Fruit fly (Drosophila melanogaster) S2 (cell line): Measurements from ENCODE around the gene sp3.

Source experiments
- CG8478 ChIP-seq: fragments of >200 bp; optimal IDR thresholded peaks from 2 replicates; lab custom pipeline; 2018
- CTCF ChIP-seq, 2 experiments: fragments of >200 bp; optimal IDR thresholded peaks; 2 replicates each; lab custom pipeline; 2018

Gene sp3

DNA sequence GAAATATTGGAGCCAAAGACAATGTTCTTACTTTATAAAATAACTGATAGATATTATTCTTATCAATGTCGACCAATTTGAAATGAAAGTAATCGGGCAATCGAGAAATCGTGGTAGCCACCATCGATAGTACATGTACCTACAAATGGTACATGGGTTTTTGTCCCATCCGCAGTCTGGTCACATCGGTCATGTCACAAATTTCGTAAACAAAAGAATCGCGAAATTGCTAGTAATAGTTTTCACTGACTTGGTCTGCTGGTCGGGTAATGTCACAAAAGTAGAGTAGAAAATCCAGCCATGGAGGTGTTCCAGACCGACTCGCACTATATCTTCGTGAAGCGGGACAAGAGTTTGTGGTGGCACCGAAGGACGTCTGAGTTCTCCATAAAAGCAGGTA lies at the start of gene sp3:
sp3 (plus strand) TSS at position 173 of the 400 bp plus-strand sequence.
- TF ChIP-seq CG8478 (lab: Kevin White, UChicago) (no peak), CTCF (optimal IDR thresholded peaks at IDR 0.05; lab: Kevin White, UChicago) (peak; percentile 14 to 19)

DNA sequence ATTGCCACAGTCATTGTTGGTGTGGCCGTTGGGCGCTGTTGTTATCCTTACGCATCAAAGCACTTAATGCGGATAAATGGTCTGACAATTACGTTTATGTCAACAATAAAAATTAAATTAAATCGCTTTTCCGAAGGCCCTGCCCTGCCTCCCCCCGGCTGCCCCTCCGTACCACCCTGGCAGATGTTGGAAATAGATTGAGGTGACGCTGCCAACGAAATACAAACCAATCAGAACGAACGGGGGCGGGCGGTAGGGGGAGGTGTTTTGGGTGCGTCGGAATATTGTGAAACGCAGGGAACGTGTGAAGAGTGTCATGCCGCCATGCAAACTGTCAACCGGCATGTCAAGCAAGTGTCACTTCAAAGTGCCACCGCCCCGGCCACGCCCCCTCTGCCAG lies 49.5 kb upstream of the sp3 start:
- TF ChIP-seq CTCF (optimal IDR thresholded peaks at IDR 0.05; lab: Kevin White, UChicago) = no peak

DNA sequence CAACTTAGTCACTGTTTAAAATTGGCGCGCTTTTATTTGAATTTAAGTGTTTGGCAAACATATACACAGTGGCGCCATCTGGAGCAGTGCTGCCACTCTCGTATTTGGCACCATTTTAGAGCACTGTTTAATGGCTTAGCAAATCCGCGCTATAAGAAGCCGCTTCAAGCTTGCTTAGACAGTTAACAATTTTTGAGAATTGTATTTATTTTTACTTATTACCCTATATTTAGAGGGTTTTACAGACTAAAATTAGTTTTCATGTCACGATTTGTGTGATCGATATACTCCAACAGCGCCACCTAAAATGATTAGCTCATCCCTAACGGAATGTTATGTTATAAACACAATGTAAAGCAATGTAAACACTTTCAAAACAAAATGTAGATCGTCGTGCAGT lies 38.8 kb upstream of the sp3 start, which contains the start of gene Fancm:
Fancm (plus strand) TSS at position 366 of the 400 bp plus-strand sequence.
- TF ChIP-seq CG8478 (lab: Kevin White, UChicago) (no peak), CTCF (optimal IDR thresholded peaks at IDR 0.05; lab: Kevin White, UChicago) (peak; percentile 91 to 93)

DNA sequence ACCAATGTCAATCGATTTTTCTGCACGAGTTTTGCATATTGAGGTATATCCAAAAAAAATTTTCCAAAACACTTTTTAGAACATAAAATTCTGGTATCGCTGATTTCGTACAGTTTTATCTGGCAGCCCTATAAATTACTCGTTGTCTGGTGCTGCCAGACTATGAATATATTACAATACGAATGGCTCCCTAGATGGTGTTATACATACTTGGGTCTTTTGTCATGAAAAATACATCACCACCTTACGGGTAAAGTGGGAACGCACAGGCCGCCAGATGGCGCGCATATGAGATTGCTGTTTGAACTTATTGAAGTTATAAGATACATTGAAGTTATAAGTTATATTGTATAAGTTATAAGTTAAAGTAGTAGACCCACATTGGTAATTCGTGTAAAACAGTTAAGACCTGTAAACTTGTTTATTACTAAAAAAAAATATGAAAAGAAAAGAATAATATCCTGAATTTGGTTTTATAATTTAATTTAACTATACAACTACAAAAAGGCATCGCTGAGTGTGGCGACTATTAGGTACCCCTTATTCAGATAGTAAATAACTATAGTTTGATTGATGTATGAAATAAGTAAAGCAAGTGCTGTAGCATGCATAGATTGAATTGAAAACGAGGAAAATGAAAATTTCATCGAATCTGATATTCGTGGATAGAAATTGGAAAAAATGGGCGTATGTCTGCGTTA lies 32.9 kb upstream of the sp3 start:
- TF ChIP-seq CG8478 (lab: Kevin White, UChicago) (no peak), CTCF (optimal IDR thresholded peaks at IDR 0.05; lab: Kevin White, UChicago) (peak; percentile 96 to 99)

DNA sequence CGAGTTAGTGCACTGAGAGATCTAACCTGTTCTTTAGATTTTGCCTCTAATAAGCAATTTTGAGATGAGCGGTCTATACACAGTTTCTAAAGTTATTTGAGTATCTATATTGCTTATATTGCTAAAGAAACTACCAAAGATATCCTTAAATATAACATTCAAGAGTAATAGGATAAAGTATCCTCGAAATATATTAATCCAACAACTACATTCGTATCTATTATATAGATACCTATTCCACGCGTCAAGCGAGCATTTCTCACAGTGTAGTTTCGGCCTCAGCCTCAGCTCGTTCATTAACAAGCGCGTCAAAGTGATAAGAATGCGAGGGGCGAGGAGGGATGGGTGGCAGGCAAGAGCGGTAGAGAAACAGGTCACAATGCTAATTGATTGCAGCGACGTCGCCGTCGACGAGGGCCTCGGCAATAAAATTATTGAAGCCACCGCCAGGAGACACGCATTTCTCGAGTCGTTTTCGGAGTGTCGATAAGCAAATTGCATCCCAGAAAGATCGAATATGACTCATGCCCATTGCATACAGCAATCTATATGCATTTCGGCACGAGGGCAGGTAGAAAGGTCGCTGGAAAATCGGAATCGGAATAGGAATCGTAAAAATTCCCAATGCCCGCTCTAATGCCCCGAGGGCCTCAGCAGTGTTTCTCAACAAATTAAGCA lies 27.0 kb upstream of the sp3 start:
- TF ChIP-seq CTCF (optimal IDR thresholded peaks at IDR 0.05; lab: Kevin White, UChicago) = no peak
- TF ChIP-seq CG8478 (lab: Kevin White, UChicago) = no peak

DNA sequence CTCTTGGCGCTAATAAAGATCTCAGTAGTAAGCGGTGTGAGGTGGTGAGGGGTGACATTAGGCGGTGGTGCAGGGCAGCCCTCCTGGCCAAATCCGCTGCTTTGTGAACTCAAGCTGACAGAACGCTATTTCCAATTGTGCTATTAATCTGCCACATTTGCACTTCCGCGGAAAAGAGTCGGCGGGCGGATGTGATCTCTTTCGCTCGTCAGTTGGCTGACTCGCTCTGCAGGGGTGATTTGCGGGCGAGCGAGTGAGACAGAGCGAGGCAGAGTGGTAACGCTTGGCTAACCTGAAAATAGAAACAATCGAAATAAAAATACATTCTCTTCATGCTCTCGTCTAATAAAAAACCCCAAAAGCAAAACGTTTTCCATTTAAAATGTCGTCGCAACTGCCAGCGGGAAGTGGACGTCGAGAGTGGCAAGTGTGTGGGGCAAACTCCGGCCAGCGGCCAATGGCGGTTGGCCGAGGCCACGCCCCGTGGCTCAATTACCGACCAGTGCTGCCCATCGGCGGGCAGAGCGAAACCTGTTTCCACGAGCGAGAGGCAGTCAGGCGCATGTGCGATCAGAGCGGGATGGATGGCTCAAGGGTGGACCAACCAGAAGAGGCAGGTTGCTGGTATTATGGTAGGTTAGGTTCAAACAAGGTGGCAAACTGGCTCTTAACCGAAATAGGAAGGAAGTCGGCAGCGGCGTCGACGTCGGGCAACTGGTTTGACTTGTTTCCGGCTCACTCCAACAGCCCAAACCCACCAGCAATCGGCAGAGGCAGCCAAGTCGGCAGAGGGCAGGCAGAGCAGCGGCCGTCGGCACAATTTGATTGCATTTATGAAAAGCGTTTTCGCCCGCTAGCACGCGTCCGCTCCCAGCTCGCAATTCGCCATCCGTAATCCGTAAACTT lies 21.3 kb upstream of the sp3 start, which contains the start of gene C15:
C15 (plus strand) TSS at position 856 of the 906 bp plus-strand sequence.
- TF ChIP-seq CTCF (optimal IDR thresholded peaks at IDR 0.05; lab: Kevin White, UChicago) = no peak
- no peak for TF ChIP-seq CG8478 (lab: Kevin White, UChicago)

DNA sequence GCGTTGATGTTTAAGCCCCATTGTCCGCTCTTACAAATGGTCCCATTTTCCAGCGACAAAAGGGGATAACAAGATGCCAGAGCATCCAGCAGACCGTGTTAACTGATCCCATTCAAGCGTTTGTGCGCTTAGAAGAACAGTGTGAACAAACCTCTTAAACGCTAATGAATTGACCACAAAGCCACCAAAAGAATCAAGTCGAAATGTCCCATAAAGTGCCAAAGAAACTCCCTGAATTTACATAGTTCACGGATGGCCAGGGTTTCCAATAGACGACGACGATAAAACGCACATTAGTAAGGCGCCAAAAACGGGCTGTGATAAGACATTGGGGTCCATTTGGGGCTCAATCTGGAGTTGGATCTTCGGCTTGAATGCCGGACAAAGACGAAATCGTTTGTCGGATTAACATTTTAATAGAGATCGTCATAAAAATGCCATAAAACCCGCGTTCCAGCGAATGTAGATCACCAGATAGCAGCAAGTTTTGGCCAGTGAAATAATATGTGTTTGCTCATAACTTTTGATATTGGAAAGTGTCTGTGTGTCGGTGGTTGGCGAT lies 19.4 kb upstream of the sp3 start:
- no peak for TF ChIP-seq CG8478 (lab: Kevin White, UChicago)

DNA sequence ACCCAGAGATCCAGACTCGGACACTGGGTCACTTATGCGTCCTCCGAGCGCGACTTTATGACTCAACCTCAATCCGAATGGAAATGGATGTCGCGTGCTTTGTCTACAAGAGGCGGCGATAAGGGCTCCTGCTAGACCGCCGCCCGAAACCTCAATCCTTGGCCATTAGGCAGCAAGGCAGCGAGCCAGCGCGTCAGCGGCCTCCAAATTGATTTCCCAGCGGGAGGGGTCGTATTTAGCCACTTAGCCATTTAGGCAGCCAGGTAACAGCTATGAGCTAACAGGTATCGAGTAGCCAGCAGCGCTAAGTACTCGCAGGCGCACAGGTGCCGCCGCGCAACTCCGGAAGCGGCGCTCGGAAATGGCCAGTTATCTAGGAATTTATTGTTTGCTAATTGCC lies 14.5 kb upstream of the sp3 start:
- TF ChIP-seq CTCF (optimal IDR thresholded peaks at IDR 0.05; lab: Kevin White, UChicago) (no peak), CG8478 (lab: Kevin White, UChicago) (no peak)

DNA sequence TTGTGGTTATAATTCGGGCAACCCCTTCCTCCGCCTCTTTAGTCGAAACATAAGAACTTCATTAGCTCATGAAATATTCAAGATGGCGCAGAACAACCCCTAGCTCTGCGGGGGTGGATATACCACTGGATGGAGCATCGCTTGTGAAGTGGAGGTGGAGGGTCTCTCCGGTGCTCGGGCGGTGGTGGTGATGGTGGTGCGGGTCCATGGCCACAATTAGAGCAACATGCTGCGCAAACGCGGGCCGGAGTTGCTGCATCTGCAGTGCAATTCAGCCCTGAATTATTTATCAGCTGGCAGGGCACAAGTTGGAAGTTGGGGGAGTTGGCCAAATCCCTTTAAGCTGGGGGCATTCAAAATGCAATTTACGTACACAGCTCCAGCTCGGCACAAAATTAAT lies 9.7 kb upstream of the sp3 start:
- TF ChIP-seq CG8478 (lab: Kevin White, UChicago) (no peak), CTCF (optimal IDR thresholded peaks at IDR 0.05; lab: Kevin White, UChicago) (no peak)

DNA sequence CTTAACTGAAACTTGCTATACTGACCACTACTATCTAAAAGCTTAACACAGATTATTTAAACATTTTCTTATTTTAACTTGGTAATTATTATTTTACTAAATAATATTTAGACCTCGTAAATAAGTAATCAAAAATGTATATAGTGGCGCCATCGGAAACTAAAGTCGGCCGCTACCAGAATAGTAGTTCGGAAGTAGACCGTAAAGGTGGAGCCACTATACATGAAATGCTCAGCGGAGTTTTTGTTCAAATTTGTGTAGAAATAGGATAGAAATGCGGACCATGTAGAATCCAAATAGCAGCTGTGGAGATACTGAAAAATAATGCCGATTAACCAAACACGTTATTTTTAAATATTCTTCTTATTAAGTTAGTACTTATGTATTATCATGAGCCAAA lies 545 bp upstream of the sp3 start:
- TF ChIP-seq CTCF (optimal IDR thresholded peaks at IDR 0.05; lab: Kevin White, UChicago) (peak; percentile 88 to 97), CG8478 (lab: Kevin White, UChicago) (no peak)

DNA sequence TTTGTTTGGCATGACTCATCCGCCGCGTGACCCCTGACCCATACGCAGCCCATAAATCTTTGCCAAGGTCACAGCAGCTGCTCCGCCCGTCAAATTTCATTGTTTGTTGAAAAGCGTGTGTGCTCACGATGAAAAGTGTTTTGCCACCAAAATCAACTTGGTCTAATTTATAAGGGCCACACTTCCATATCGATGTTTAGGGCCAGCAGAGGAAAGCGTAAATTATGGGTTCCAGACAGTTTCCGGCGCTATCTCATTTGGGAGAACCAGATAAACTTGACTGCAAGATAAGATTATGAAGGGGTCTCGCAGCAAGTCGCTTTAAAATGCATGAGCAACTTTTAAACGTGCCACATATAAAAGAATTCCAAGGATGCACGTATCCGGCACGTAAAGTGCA lies 1.1 kb downstream of the sp3 start:
- no peak for TF ChIP-seq CG8478 (lab: Kevin White, UChicago)
- no peak for TF ChIP-seq CTCF (optimal IDR thresholded peaks at IDR 0.05; lab: Kevin White, UChicago)

DNA sequence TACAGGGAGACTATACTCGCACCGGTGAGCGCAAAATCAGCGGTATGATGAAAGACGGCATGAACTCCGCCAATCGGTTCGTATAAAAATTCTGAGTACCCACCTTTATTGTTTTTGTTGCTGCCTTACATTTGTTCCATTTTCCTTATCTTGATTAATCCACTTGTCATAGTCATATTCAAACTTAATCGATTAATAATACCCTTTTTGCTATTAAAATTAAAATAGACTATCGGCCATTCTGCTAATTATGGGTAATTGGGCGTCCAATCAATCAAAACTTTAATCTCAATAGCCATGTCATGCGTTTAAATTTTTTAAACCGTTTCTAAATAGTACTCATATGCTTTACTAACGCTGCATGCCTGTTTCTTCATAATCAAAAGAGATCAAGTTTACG lies 3.8 kb downstream of the sp3 start:
- TF ChIP-seq CG8478 (lab: Kevin White, UChicago) (no peak), CTCF (optimal IDR thresholded peaks at IDR 0.05; lab: Kevin White, UChicago) (no peak)

DNA sequence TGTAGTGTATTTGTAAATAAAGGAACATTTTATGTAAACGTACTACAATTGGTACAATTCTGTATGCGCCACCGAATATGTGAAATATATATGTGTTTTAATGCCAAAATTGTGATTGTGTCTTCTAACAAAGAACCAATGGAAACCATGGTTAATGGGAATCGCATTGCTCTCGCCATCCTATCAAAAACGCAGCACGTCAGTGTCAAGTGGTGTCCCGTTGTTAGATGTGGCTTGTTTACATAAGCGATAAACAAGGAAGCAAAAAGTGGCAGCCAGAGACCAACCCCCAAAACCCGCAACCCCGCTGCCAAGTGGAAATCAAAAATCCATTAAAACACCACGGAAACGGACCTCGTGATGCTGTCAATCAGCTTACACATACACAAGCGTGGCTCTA lies 7.8 kb downstream of the sp3 start:
- TF ChIP-seq CTCF (optimal IDR thresholded peaks at IDR 0.05; lab: Kevin White, UChicago) (no peak), CG8478 (lab: Kevin White, UChicago) (no peak)

DNA sequence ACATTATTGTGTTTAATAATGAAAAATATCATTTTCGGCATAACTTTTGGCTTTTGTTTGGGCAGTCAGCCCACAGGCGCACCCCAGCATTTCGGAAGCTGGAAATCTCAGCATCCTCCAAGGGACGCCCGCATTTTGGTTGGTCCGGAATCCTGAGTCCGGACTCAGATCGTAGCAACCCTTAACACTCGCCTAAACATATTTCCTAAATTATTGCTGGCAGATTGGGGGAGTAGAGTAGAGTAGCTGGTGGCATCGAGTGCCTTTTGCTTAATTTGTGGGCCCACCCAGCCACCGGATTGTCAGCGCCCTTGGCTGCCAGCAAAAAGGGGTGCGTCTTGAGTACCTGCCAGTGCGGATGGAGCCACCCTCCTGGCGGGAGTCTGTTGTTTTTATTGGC lies 13.5 kb downstream of the sp3 start:
- no peak for TF ChIP-seq CG8478 (lab: Kevin White, UChicago)
- TF ChIP-seq CTCF (optimal IDR thresholded peaks at IDR 0.05; lab: Kevin White, UChicago) = no peak
